Worm (Caenorhabditis elegans) whole organism, L3 larva: Measurements from ENCODE around the gene rmd-1.

ENCODE experiments used
- aly-2 ChIP-seq: fragments of 150-350 bp; optimal IDR thresholded peaks from 2 replicates; lab custom pipeline; 2014; ENCODE audit warnings: missing biosample characterization, missing genetic modification characterization
- hmg-11 ChIP-seq: sonication (generic microtip); optimal IDR thresholded peaks from 2 replicates; lab custom pipeline; 2016; ENCODE audit warnings: missing genetic modification characterization, missing compliant biosample characterization
- nhr-25 ChIP-seq: sonication (generic microtip); optimal IDR thresholded peaks from 2 replicates; lab custom pipeline; 2017; ENCODE audit warnings: missing biosample characterization, missing genetic modification characterization
- nhr-28 ChIP-seq: fragments of 150-350 bp; optimal IDR thresholded peaks from 2 replicates; lab custom pipeline; 2014; ENCODE audit warnings: missing biosample characterization, missing genetic modification characterization
- nhr-77 ChIP-seq: fragments of 150-350 bp; optimal IDR thresholded peaks from 2 replicates; lab custom pipeline; 2014; ENCODE audit warnings: missing biosample characterization, missing genetic modification characterization
- skn-1 ChIP-seq: fragments of 150-350 bp; optimal IDR thresholded peaks from 2 replicates; lab custom pipeline; 2014; ENCODE audit warnings: missing biosample characterization, missing genetic modification characterization
- unc-62 ChIP-seq: fragments of 150-350 bp; sonication (generic microtip); optimal IDR thresholded peaks from 4 replicates; lab custom pipeline; 2014; ENCODE audit warnings: missing biosample characterization, missing genetic modification reagents, missing genetic modification characterization

ce11 chrIII:9806968-9807559 lies 48.2 kb downstream of the rmd-1 start, which contains the start of gene ZK632.4:
- TF ChIP-seq unc-62 (GFP tag; lab: Kevin White, UChicago) (no peak), skn-1 (tag; lab: Kevin White, UChicago) (no peak), aly-2 (tag; lab: Kevin White, UChicago) (no peak), nhr-77 (tag; lab: Kevin White, UChicago) (no peak), nhr-28 (tag; lab: Kevin White, UChicago) (no peak), nhr-25 (tag; lab: Kevin White, UChicago) (peak; percentile 26), hmg-11 (no peak)
